Worm (Caenorhabditis elegans) whole organism, L3 larva: ENCODE data around the gene clec-182.

Experiments
- elt-1 ChIP-seq: fragments of 150-350 bp; optimal IDR thresholded peaks from 2 replicates; lab custom pipeline; 2014; ENCODE audit warnings: missing biosample characterization, missing genetic modification characterization
- fkh-10 ChIP-seq: sonication (generic microtip); optimal IDR thresholded peaks from 2 replicates; lab custom pipeline; 2017; ENCODE audit warnings: missing biosample characterization, missing genetic modification reagents, missing genetic modification characterization
- nhr-12 ChIP-seq: fragments of 150-350 bp; optimal IDR thresholded peaks from 2 replicates; lab custom pipeline; 2014; ENCODE audit warnings: missing biosample characterization, missing genetic modification characterization
- pqm-1 ChIP-seq: fragments of 150-350 bp; optimal IDR thresholded peaks from 2 replicates; lab custom pipeline; 2017; ENCODE audit warnings: missing biosample characterization, missing genetic modification characterization, inconsistent platforms

DNA sequence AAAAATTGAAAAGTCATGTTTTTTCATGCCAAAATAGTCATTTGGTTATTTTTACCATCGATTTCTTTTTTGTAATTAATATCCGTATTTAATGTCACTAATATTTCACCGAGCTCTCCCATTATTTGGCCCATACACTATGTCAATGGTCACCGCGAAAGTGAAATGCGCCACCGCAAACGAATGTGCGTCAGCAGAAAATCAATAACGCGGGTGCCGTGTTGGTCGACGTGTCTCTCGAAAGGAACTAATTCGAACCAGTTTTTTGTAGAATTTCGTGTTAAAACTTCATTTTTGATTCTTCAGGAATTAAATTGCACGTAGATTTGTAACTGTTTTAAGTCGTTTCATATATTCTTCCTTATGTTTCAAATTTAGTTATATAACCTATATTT is 28.4 kb upstream of the clec-182 start:
- TF ChIP-seq fkh-10 (GFP tag; lab: Kevin White, UChicago), result no peak
- TF ChIP-seq pqm-1 (tag; lab: Kevin White, UChicago), result no peak
- no peak for TF ChIP-seq elt-1 (tag; lab: Kevin White, UChicago)
- TF ChIP-seq nhr-12 (tag; lab: Kevin White, UChicago), result no peak
